Worm (Caenorhabditis elegans) whole organism, L1 larva: ENCODE data around the gene C25D7.9.

ENCODE experiments used
- F16B12.6 ChIP-seq: fragments of 150-350 bp; optimal IDR thresholded peaks from 2 replicates; lab custom pipeline; 2014; ENCODE audit warnings: missing biosample characterization, missing genetic modification characterization
- Y116A8C.19 ChIP-seq: sonication (generic microtip); optimal IDR thresholded peaks from 2 replicates; lab custom pipeline; 2016; ENCODE audit warnings: missing compliant biosample characterization, missing genetic modification characterization, borderline replicate concordance
- dsc-1 ChIP-seq: sonication (generic microtip); optimal IDR thresholded peaks from 2 replicates; lab custom pipeline; 2016; ENCODE audit warnings: mild to moderate bottlenecking, missing genetic modification characterization, missing compliant biosample characterization
- jun-1 ChIP-seq: fragments of 150-350 bp; optimal IDR thresholded peaks from 2 replicates; lab custom pipeline; 2014; ENCODE audit warnings: missing biosample characterization, missing genetic modification reagents, missing genetic modification characterization
- mef-2 ChIP-seq: fragments of 150-350 bp; optimal IDR thresholded peaks from 2 replicates; lab custom pipeline; 2014; ENCODE audit warnings: missing biosample characterization, missing genetic modification characterization
- nhr-237 ChIP-seq: fragments of 150-350 bp; optimal IDR thresholded peaks from 2 replicates; lab custom pipeline; 2014; ENCODE audit warnings: missing biosample characterization, missing genetic modification characterization
- nhr-28 ChIP-seq: fragments of 150-350 bp; optimal IDR thresholded peaks from 2 replicates; lab custom pipeline; 2014; ENCODE audit warnings: missing biosample characterization, missing genetic modification characterization
- nhr-77 ChIP-seq: fragments of 150-350 bp; optimal IDR thresholded peaks from 2 replicates; lab custom pipeline; 2014; ENCODE audit warnings: missing biosample characterization, missing genetic modification characterization
- vab-15 ChIP-seq: sonication (generic microtip); optimal IDR thresholded peaks from 2 replicates; lab custom pipeline; 2017; ENCODE audit warnings: missing genotype, mild to moderate bottlenecking, missing genetic modification characterization, missing compliant biosample characterization
- ztf-11 ChIP-seq, 2 experiments: sonication (generic microtip); optimal IDR thresholded peaks; 2 replicates each; lab custom pipeline; 2016 to 2017; ENCODE audit warnings: missing genetic modification characterization in 2 of 2, missing biosample characterization in 1 of 2, missing compliant biosample characterization in 1 of 2

DNA sequence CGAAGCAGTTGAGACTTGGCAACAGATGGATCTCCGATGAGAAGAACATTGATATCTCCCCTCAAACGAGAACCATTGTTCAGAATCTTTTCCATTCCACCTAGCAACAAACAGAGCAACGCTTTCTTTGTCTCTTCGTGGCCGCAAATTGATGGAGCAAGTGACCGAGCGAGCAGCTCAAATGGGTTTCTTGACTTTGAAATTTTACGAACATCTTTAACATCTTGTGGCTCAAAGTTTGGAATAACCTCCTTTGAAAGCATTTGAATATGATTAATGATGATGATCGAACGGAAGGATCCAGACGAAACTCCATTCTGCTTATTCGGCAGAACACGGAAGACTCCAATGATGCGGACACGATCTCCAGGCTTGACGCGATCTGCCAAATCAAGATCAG is 6.5 kb upstream of the C25D7.9 start:
- no peak for TF ChIP-seq dsc-1 (tag; lab: Kevin White, UChicago)
- TF ChIP-seq nhr-237 (tag; lab: Kevin White, UChicago) = no peak
- TF ChIP-seq vab-15 = no peak
- no peak for TF ChIP-seq mef-2 (tag; lab: Kevin White, UChicago)
- no peak for TF ChIP-seq nhr-77
- no peak for TF ChIP-seq ztf-11 (tag; optimal IDR thresholded peaks at IDR 0.05; lab: Kevin White, UChicago)
- no peak for TF ChIP-seq F16B12.6
- no peak for TF ChIP-seq jun-1 (tag; lab: Kevin White, UChicago)
- no peak for TF ChIP-seq nhr-28
- no peak for TF ChIP-seq Y116A8C.19 (tag; lab: Kevin White, UChicago)
